Worm (Caenorhabditis elegans): ENCODE results near the gene C08E3.14.

ce11 chrII:1576772-1577171 lies 49.0 kb upstream of the C08E3.14 start:
- TF ChIP-seq med-1 (GFP tag; optimal IDR thresholded peaks at IDR 0.05; ENCODE audit: insufficient read depth) (no peak), klf-2 (GFP tag; conservative IDR thresholded peaks at IDR 0.05) (no peak), flt-1 (GFP tag; IDR thresholded peaks at IDR 0.05) (no peak)
